Worm (Caenorhabditis elegans): ENCODE data around the gene D2062.5.

ce11 chrII:2656606-2657005 is 34.0 kb downstream of the D2062.5 start, which contains the start of gene sri-47:
- no peak for TF ChIP-seq ceh-18 (tag; optimal IDR thresholded peaks at IDR 0.05)
- no peak for TF ChIP-seq fkh-10 (GFP tag; optimal IDR thresholded peaks at IDR 0.05)
- TF ChIP-seq ceh-14 (tag; optimal IDR thresholded peaks at IDR 0.05) = no peak
- TF ChIP-seq ama-1 (optimal IDR thresholded peaks at IDR 0.05) = no peak
- TF ChIP-seq dmd-4 (tag; optimal IDR thresholded peaks at IDR 0.05; ENCODE audit: borderline replicate concordance) = no peak
- no peak for TF ChIP-seq ceh-31 (tag; optimal IDR thresholded peaks at IDR 0.05)
- no peak for TF ChIP-seq T23F11.4 (GFP tag; optimal IDR thresholded peaks at IDR 0.05)
- TF ChIP-seq fax-1 (tag; optimal IDR thresholded peaks at IDR 0.05) = no peak
- no peak for TF ChIP-seq unc-55 (GFP tag; optimal IDR thresholded peaks at IDR 0.05)
- TF ChIP-seq che-1 (tag; optimal IDR thresholded peaks at IDR 0.05) = no peak
- no peak for TF ChIP-seq pha-4 (tag; optimal IDR thresholded peaks at IDR 0.05)

Measured in whole organism, late embryonic.